Fruit fly (Drosophila melanogaster) whole organism, adult: ENCODE measurements around the gene CG17202.

Source experiments
- CG11617 ChIP-seq: fragments of 200-800 bp; sonication (Bioruptor generic); optimal IDR thresholded peaks from 2 replicates; lab custom pipeline; 2017; ENCODE audit warnings: mild to moderate bottlenecking, missing biosample characterization, missing genetic modification reagents, missing genetic modification characterization
- CG12768 ChIP-seq: fragments of 200-800 bp; sonication (Bioruptor generic); optimal IDR thresholded peaks from 2 replicates; lab custom pipeline; 2017; ENCODE audit warnings: missing biosample characterization, missing genetic modification characterization, mild to moderate bottlenecking, moderate library complexity, missing genetic modification reagents
- CG14711 ChIP-seq: fragments of 200-800 bp; sonication (Bioruptor generic); optimal IDR thresholded peaks from 2 replicates; lab custom pipeline; 2018; ENCODE audit warnings: missing biosample characterization, mild to moderate bottlenecking, missing genetic modification characterization, moderate library complexity
- CG1620 ChIP-seq: fragments of 200-800 bp; sonication (Bioruptor generic); optimal IDR thresholded peaks from 2 replicates; lab custom pipeline; 2016; ENCODE audit warnings: missing biosample characterization, missing genetic modification characterization
- CG33017 ChIP-seq: fragments of 200-800 bp; sonication (Bioruptor generic); optimal IDR thresholded peaks from 2 replicates; lab custom pipeline; 2018; ENCODE audit warnings: missing biosample characterization, mild to moderate bottlenecking, missing genetic modification characterization, moderate library complexity
- CG7045 ChIP-seq: fragments of 200-800 bp; sonication (Bioruptor generic); optimal IDR thresholded peaks from 2 replicates; lab custom pipeline; 2017; ENCODE audit warnings: missing biosample characterization, mild to moderate bottlenecking, missing genetic modification characterization
- CG7101 ChIP-seq: fragments of 200-800 bp; sonication (Bioruptor generic); optimal IDR thresholded peaks from 2 replicates; lab custom pipeline; 2018; ENCODE audit warnings: missing biosample characterization, mild to moderate bottlenecking, missing genetic modification characterization, moderate library complexity
- Clk ChIP-seq: fragments of 200-800 bp; sonication (Bioruptor generic); optimal IDR thresholded peaks from 2 replicates; lab custom pipeline; 2017; ENCODE audit warnings: missing biosample characterization, missing genetic modification characterization
- Crg-1 ChIP-seq: fragments of 200-800 bp; sonication (Bioruptor generic); optimal IDR thresholded peaks from 2 replicates; lab custom pipeline; 2016; ENCODE audit warnings: missing biosample characterization, missing genetic modification characterization
- Hr96 ChIP-seq: fragments of 200-800 bp; sonication (Bioruptor generic); optimal IDR thresholded peaks from 2 replicates; lab custom pipeline; 2016; ENCODE audit warnings: missing biosample characterization, missing genetic modification characterization
- Mnt ChIP-seq: fragments of 200-800 bp; sonication (Bioruptor generic); optimal IDR thresholded peaks from 2 replicates; lab custom pipeline; 2016; ENCODE audit warnings: missing biosample characterization, mild to moderate bottlenecking, missing genetic modification characterization
- bab1 ChIP-seq: fragments of 200-800 bp; sonication (Bioruptor generic); optimal IDR thresholded peaks from 3 replicates; lab custom pipeline; 2019; ENCODE audit warnings: missing biosample characterization, mild to moderate bottlenecking, missing genetic modification characterization, moderate library complexity
- cic ChIP-seq: fragments of 200-800 bp; sonication (Bioruptor generic); optimal IDR thresholded peaks from 2 replicates; lab custom pipeline; 2017; ENCODE audit warnings: missing biosample characterization, mild to moderate bottlenecking, missing genetic modification characterization, moderate library complexity
- cnc ChIP-seq, 2 experiments: fragments of >200 bp; optimal IDR thresholded peaks; 2 replicates each; lab custom pipeline; 2017
- kay ChIP-seq: fragments of 200-800 bp; sonication (Bioruptor generic); peaks from one replicate; lab custom pipeline; 2016; ENCODE audit warnings: missing biosample characterization, missing genetic modification characterization, borderline replicate concordance
- ovo ChIP-seq: fragments of 200-800 bp; sonication (Bioruptor generic); optimal IDR thresholded peaks from 2 replicates; lab custom pipeline; 2016; ENCODE audit warnings: missing biosample characterization, missing genetic modification characterization
- pad ChIP-seq: fragments of 200-800 bp; sonication (Bioruptor generic); optimal IDR thresholded peaks from 3 replicates; lab custom pipeline; 2017; ENCODE audit warnings: missing biosample characterization, missing genetic modification characterization, mild to moderate bottlenecking, moderate library complexity, missing genetic modification reagents
- tj ChIP-seq: fragments of 200-800 bp; sonication (Bioruptor generic); optimal IDR thresholded peaks from 3 replicates; lab custom pipeline; 2017; ENCODE audit warnings: missing biosample characterization, mild to moderate bottlenecking, missing genetic modification characterization, moderate library complexity
- toe ChIP-seq: fragments of 200-800 bp; sonication (Bioruptor generic); optimal IDR thresholded peaks from 2 replicates; lab custom pipeline; 2016; ENCODE audit warnings: missing biosample characterization, missing genetic modification characterization

CG17202 gene

dm6 chr3R:12422379-12422975 lies at the start of gene CG17202, which contains the start of gene Scgbeta:
Gene CG17202, plus strand, starts transcription at chr3R:12422768.
Gene Scgbeta, minus strand, starts transcription at chr3R:12422429.
- peak; percentile 18 for TF ChIP-seq CG7101
- no peak for TF ChIP-seq kay (GFP tag; lab: Kevin White, UChicago)
- peak; percentile 35 for TF ChIP-seq CG12768 (GFP tag; lab: Kevin White, UChicago)
- TF ChIP-seq ovo (GFP tag; lab: Kevin White, UChicago): no peak
- TF ChIP-seq cic (GFP tag; lab: Kevin White, UChicago): peak; percentile 22
- peak; percentile 13 for TF ChIP-seq CG11617 (GFP tag; lab: Kevin White, UChicago)
- no peak for TF ChIP-seq CG7045
- peak; percentile 10 for TF ChIP-seq bab1
- no peak for TF ChIP-seq cnc (optimal IDR thresholded peaks at IDR 0.05; lab: Kevin White, UChicago)

dm6 chr3R:12372800-12373199 lies 49.8 kb upstream of the CG17202 start, which contains the start of gene GstD3:
Gene GstD3, plus strand, starts transcription at chr3R:12373068.
- TF ChIP-seq tj: no peak
- peak; percentile 50 for TF ChIP-seq kay (GFP tag; lab: Kevin White, UChicago)

dm6 chr3R:12373800-12374199 lies 48.8 kb upstream of the CG17202 start, which contains the start of gene GstD4:
Gene GstD4, plus strand, starts transcription at chr3R:12374100.
- TF ChIP-seq CG12768 (GFP tag; lab: Kevin White, UChicago): no peak
- TF ChIP-seq CG33017 (tag; lab: Kevin White, UChicago): no peak
- TF ChIP-seq Crg-1: no peak
- TF ChIP-seq Hr96 (GFP tag; lab: Kevin White, UChicago): no peak
- TF ChIP-seq pad (GFP tag; lab: Kevin White, UChicago): no peak
- no peak for TF ChIP-seq tj
- no peak for TF ChIP-seq toe (GFP tag; lab: Kevin White, UChicago)
- no peak for TF ChIP-seq bab1
- no peak for TF ChIP-seq Clk (GFP tag; lab: Kevin White, UChicago)
- no peak for TF ChIP-seq cnc (optimal IDR thresholded peaks at IDR 0.05; lab: Kevin White, UChicago)
- no peak for TF ChIP-seq CG1620 (GFP tag; lab: Kevin White, UChicago)
- no peak for TF ChIP-seq kay (GFP tag; lab: Kevin White, UChicago)
- no peak for TF ChIP-seq CG7045
- TF ChIP-seq cic (GFP tag; lab: Kevin White, UChicago): no peak
- no peak for TF ChIP-seq CG14711 (tag; lab: Kevin White, UChicago)

dm6 chr3R:12375258-12375783 lies 47.2 kb upstream of the CG17202 start, which contains the start of gene GstD5:
Gene GstD5, plus strand, starts transcription at chr3R:12375733.
- no peak for TF ChIP-seq kay (GFP tag; lab: Kevin White, UChicago)
- no peak for TF ChIP-seq pad (GFP tag; lab: Kevin White, UChicago)
- TF ChIP-seq Crg-1: no peak
- no peak for TF ChIP-seq Hr96 (GFP tag; lab: Kevin White, UChicago)
- no peak for TF ChIP-seq CG1620 (GFP tag; lab: Kevin White, UChicago)
- TF ChIP-seq CG14711 (tag; lab: Kevin White, UChicago): no peak
- TF ChIP-seq CG7045: no peak
- no peak for TF ChIP-seq CG12768 (GFP tag; lab: Kevin White, UChicago)
- TF ChIP-seq toe (GFP tag; lab: Kevin White, UChicago): no peak

- TF ChIP-seq Crg-1: no peak
- TF ChIP-seq bab1: no peak
- TF ChIP-seq CG12768 (GFP tag; lab: Kevin White, UChicago): no peak
- TF ChIP-seq Hr96 (GFP tag; lab: Kevin White, UChicago): no peak
- TF ChIP-seq toe (GFP tag; lab: Kevin White, UChicago): no peak
- no peak for TF ChIP-seq CG11617 (GFP tag; lab: Kevin White, UChicago)
- no peak for TF ChIP-seq Clk (GFP tag; lab: Kevin White, UChicago)
- TF ChIP-seq tj: no peak
- TF ChIP-seq kay (GFP tag; lab: Kevin White, UChicago): no peak
- no peak for TF ChIP-seq CG33017 (tag; lab: Kevin White, UChicago)
- TF ChIP-seq CG1620 (GFP tag; lab: Kevin White, UChicago): no peak
- no peak for TF ChIP-seq CG7045
These were observed 45.7 kb upstream of the CG17202 start, which contains the start of gene GstD6 for dm6 chr3R:12376828-12377227. Gene GstD6, plus strand, starts transcription at chr3R:12377128.

- TF ChIP-seq kay (GFP tag; lab: Kevin White, UChicago) (peak; percentile 18), CG11617 (GFP tag; lab: Kevin White, UChicago) (no peak)
These were observed 44.4 kb upstream of the CG17202 start, which contains the start of gene GstD7 for dm6 chr3R:12378200-12378599. Gene GstD7, plus strand, starts transcription at chr3R:12378500.

- TF ChIP-seq cic (GFP tag; lab: Kevin White, UChicago): no peak
- TF ChIP-seq Mnt: no peak
- no peak for TF ChIP-seq CG14711 (tag; lab: Kevin White, UChicago)
- TF ChIP-seq Crg-1: no peak
- TF ChIP-seq pad (GFP tag; lab: Kevin White, UChicago): no peak
- TF ChIP-seq CG7045: no peak
- no peak for TF ChIP-seq CG12768 (GFP tag; lab: Kevin White, UChicago)
- TF ChIP-seq bab1: no peak
- TF ChIP-seq Clk (GFP tag; lab: Kevin White, UChicago): no peak
- no peak for TF ChIP-seq tj
- TF ChIP-seq CG1620 (GFP tag; lab: Kevin White, UChicago): no peak
- TF ChIP-seq Hr96 (GFP tag; lab: Kevin White, UChicago): no peak
- TF ChIP-seq cnc (optimal IDR thresholded peaks at IDR 0.05; lab: Kevin White, UChicago): no peak
These were observed 43.3 kb upstream of the CG17202 start for dm6 chr3R:12379249-12379648.
